Worm (Caenorhabditis elegans) whole organism, L3 larva: ENCODE results near the gene F14D7.9.

Source experiments
- egl-27 ChIP-seq: sonication (generic microtip); optimal IDR thresholded peaks from 4 replicates; lab custom pipeline; 2017; ENCODE audit warnings: missing biosample characterization, missing genetic modification reagents, missing genetic modification characterization
- lsy-12 ChIP-seq: sonication (generic microtip); optimal IDR thresholded peaks from 2 replicates; lab custom pipeline; 2016; ENCODE audit warnings: mild to moderate bottlenecking, missing genetic modification characterization, missing compliant biosample characterization
- nhr-237 ChIP-seq: fragments of 150-350 bp; optimal IDR thresholded peaks from 2 replicates; lab custom pipeline; 2014; ENCODE audit warnings: missing biosample characterization, missing genetic modification characterization
- nhr-28 ChIP-seq: fragments of 150-350 bp; optimal IDR thresholded peaks from 2 replicates; lab custom pipeline; 2014; ENCODE audit warnings: missing biosample characterization, missing genetic modification characterization
- nhr-76 ChIP-seq: fragments of 150-350 bp; sonication (generic microtip); optimal IDR thresholded peaks from 5 replicates; lab custom pipeline; 2014; ENCODE audit warnings: missing biosample characterization, missing genetic modification characterization
- sea-2 ChIP-seq: fragments of 150-350 bp; sonication (generic microtip); optimal IDR thresholded peaks from 4 replicates; lab custom pipeline; 2014; ENCODE audit warnings: missing biosample characterization, missing genetic modification reagents, missing genetic modification characterization

- TF ChIP-seq lsy-12 (tag; lab: Kevin White, UChicago) = no peak
- TF ChIP-seq sea-2 (GFP tag; lab: Kevin White, UChicago) = no peak
- no peak for TF ChIP-seq egl-27 (tag; lab: Kevin White, UChicago)
- no peak for TF ChIP-seq nhr-28 (tag; lab: Kevin White, UChicago)
- no peak for TF ChIP-seq nhr-237 (tag; lab: Kevin White, UChicago)
- TF ChIP-seq nhr-76 (tag; lab: Kevin White, UChicago) = no peak
Measured at ce11 chrV:14317621-14318020, 23.1 kb downstream of the F14D7.9 start.
